Worm (Caenorhabditis elegans): ENCODE data around the gene sru-2.
A peak's percentile ranks its signal among the peaks of the same experiment; 100 is the strongest.

sru-2 gene

ce11 chrIV:9511221-9511638, 25.2 kb downstream of the sru-2 start:
- TF ChIP-seq mls-2 (tag; optimal IDR thresholded peaks at IDR 0.05) (peak; percentile 52), unc-62 (GFP tag; optimal IDR thresholded peaks at IDR 0.05) (peak; percentile 1), ceh-43 (GFP tag; optimal IDR thresholded peaks at IDR 0.05) (no peak), elt-3 (tag; optimal IDR thresholded peaks at IDR 0.05) (peak; percentile 33), ztf-11 (tag; optimal IDR thresholded peaks at IDR 0.05) (no peak), sem-2 (GFP tag; optimal IDR thresholded peaks at IDR 0.05) (no peak), blmp-1 (tag; optimal IDR thresholded peaks at IDR 0.05) (peak; percentile 44), nhr-237 (tag; optimal IDR thresholded peaks at IDR 0.05) (peak; percentile 18), nhr-12 (tag; optimal IDR thresholded peaks at IDR 0.05) (no peak), mep-1 (tag; optimal IDR thresholded peaks at IDR 0.05) (peak; percentile 18), ces-1 (GFP tag; optimal IDR thresholded peaks at IDR 0.05) (peak; percentile 90), cnd-1 (tag; optimal IDR thresholded peaks at IDR 0.05) (peak; percentile 24), flh-1 (GFP tag; optimal IDR thresholded peaks at IDR 0.05) (peak; percentile 7), unc-120 (tag; optimal IDR thresholded peaks at IDR 0.05; ENCODE audit: poor library complexity, severe bottlenecking) (peak; percentile 9), mab-5 (tag; optimal IDR thresholded peaks at IDR 0.05) (no peak), nhr-2 (tag; optimal IDR thresholded peaks at IDR 0.05) (peak; percentile 21), ceh-39 (tag; optimal IDR thresholded peaks at IDR 0.05) (peak; percentile 20), drap-1 (GFP tag; optimal IDR thresholded peaks at IDR 0.05) (no peak), nhr-76 (tag; optimal IDR thresholded peaks at IDR 0.05) (no peak), pha-4 (tag; optimal IDR thresholded peaks at IDR 0.05) (peak; percentile 26), lsy-2 (tag; optimal IDR thresholded peaks at IDR 0.05) (peak; percentile 1), sptf-1 (tag; optimal IDR thresholded peaks at IDR 0.05) (peak; percentile 23)

DNA sequence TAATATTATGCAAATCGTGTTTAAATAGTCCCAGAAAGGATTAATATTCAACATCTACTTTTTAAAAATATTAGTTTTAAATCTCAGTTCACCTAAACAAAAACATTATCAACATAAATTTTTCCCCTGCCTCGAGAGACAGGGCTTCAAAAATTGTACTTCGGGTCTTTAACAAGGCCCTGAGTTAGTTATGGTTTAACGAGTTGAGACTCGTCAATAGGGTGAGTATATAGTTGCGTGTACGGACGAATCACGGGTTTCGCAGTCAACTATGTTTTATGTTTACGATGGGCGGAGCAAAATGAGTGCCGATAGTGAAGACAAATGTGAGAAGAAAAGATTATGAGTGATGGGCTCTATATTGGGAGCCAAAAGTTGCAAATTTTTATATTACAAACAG, 25.6 kb downstream of the sru-2 start:
- TF ChIP-seq elt-1 (tag; optimal IDR thresholded peaks at IDR 0.05; ENCODE audit: borderline replicate concordance, insufficient read depth) (no peak), M03D4.4 (tag; optimal IDR thresholded peaks at IDR 0.05) (no peak), zip-8 (tag; optimal IDR thresholded peaks at IDR 0.05) (no peak), unc-62 (GFP tag; optimal IDR thresholded peaks at IDR 0.05) (no peak), nhr-12 (tag; optimal IDR thresholded peaks at IDR 0.05) (no peak)

DNA sequence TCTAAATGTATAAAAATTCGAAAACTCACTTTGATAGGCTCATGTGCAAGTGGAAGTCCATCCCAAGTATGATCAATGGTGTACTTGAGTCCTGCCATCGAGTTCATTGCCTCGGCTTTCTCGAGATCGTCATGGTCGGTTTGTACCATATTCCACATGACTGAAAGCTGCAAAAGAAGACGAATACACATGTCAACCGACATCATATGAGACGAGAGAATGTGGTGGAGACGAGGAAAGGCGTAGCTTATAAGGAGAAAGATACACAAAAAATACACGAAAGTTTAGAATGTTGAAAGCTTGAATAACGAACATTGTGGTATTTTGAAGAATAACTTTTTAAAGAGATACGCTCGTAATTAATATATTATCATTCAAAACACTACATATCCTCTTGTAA, 26.8 kb downstream of the sru-2 start, which contains the start of gene C33A12.3:
Gene C33A12.3, minus strand, starts transcription at position 167 of the 400 bp plus-strand sequence.
- TF ChIP-seq ceh-39 (tag; optimal IDR thresholded peaks at IDR 0.05), result no peak
- TF ChIP-seq zip-8 (tag; optimal IDR thresholded peaks at IDR 0.05), result no peak
- no peak for TF ChIP-seq mls-2 (tag; optimal IDR thresholded peaks at IDR 0.05)
- TF ChIP-seq ces-1 (GFP tag; optimal IDR thresholded peaks at IDR 0.05), result no peak
- TF ChIP-seq sem-2 (GFP tag; optimal IDR thresholded peaks at IDR 0.05), result no peak
- no peak for TF ChIP-seq snpc-4 (tag; optimal IDR thresholded peaks at IDR 0.05)
- TF ChIP-seq lin-13 (tag; optimal IDR thresholded peaks at IDR 0.05), result no peak
- TF ChIP-seq unc-39 (tag; optimal IDR thresholded peaks at IDR 0.05), result no peak
- TF ChIP-seq ztf-11 (tag; optimal IDR thresholded peaks at IDR 0.05), result no peak
- no peak for TF ChIP-seq nhr-2 (tag; optimal IDR thresholded peaks at IDR 0.05)
- no peak for TF ChIP-seq drap-1 (GFP tag; optimal IDR thresholded peaks at IDR 0.05)
- no peak for TF ChIP-seq flh-1 (GFP tag; optimal IDR thresholded peaks at IDR 0.05)
- no peak for TF ChIP-seq nhr-76 (tag; optimal IDR thresholded peaks at IDR 0.05)

DNA sequence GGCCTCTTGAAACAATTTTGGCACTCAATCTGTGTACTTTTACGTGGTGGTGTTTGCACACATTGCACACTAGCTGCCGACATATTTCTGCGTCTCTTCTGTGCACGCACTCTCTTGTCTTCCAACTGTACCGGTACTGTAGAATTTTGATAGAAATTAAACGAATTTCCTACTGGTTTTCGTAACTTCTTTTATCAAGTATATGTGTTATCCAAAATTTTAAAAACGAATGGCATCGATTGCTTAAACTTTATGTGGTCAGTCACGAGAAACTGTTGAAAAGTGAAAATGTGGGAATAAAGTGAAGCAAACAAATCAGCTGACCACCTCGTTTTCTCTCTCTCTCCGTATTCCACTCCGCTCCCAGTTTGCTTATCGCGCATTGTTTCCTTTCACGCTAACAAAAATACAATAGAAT, 27.3 kb downstream of the sru-2 start:
- peak; percentile 51 for TF ChIP-seq blmp-1 (tag; optimal IDR thresholded peaks at IDR 0.05)
- TF ChIP-seq ces-1 (GFP tag; optimal IDR thresholded peaks at IDR 0.05), result peak; percentile 41
- TF ChIP-seq lsy-2 (tag; optimal IDR thresholded peaks at IDR 0.05), result peak; percentile 32
- no peak for TF ChIP-seq zip-8 (tag; optimal IDR thresholded peaks at IDR 0.05)
- no peak for TF ChIP-seq nhr-12 (tag; optimal IDR thresholded peaks at IDR 0.05)
- no peak for TF ChIP-seq nhr-237 (tag; optimal IDR thresholded peaks at IDR 0.05)
- TF ChIP-seq unc-62 (GFP tag; optimal IDR thresholded peaks at IDR 0.05), result no peak
- TF ChIP-seq cnd-1 (tag; optimal IDR thresholded peaks at IDR 0.05), result no peak
- TF ChIP-seq snpc-4 (tag; optimal IDR thresholded peaks at IDR 0.05), result no peak
- peak; percentile 67 for TF ChIP-seq ham-2 (GFP tag; optimal IDR thresholded peaks at IDR 0.05)

- TF ChIP-seq nhr-2 (tag; optimal IDR thresholded peaks at IDR 0.05), result no peak
Measured at ce11 chrIV:9514132-9514531, 28.1 kb downstream of the sru-2 start.

DNA sequence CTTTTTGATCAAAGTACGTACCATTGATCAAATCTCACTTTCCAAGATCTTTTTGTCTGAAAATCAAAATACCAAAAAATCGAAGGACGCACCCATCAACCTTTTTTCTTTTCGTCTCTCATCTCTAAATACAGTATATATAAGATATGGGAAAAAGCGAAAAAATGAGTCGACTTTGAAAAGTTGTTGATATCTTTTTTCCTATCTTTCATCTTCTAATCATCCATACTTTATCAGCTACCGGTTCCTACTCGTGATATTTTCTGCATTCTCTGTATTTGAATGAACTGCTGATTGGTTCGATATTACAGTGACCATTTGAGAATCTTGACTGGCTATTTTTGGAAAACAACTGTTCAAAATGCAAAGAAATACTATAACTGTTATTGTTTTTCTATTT, 30.8 kb downstream of the sru-2 start, which contains the start of gene C33A12.19:
Gene C33A12.19, plus strand, starts transcription at position 169 of the 400 bp plus-strand sequence.
- TF ChIP-seq zip-8 (tag; optimal IDR thresholded peaks at IDR 0.05) (no peak), ceh-83 (GFP tag; optimal IDR thresholded peaks at IDR 0.05) (no peak), flh-1 (GFP tag; optimal IDR thresholded peaks at IDR 0.05) (no peak), lin-13 (tag; optimal IDR thresholded peaks at IDR 0.05) (no peak), unc-39 (tag; optimal IDR thresholded peaks at IDR 0.05) (no peak), hlh-1 (tag; optimal IDR thresholded peaks at IDR 0.05) (no peak), tbx-8 (GFP tag; optimal IDR thresholded peaks at IDR 0.05) (no peak), blmp-1 (tag; optimal IDR thresholded peaks at IDR 0.05) (no peak), sem-2 (GFP tag; optimal IDR thresholded peaks at IDR 0.05) (no peak), lin-32 (GFP tag; optimal IDR thresholded peaks at IDR 0.05) (no peak), cnd-1 (tag; optimal IDR thresholded peaks at IDR 0.05) (no peak), nhr-237 (tag; optimal IDR thresholded peaks at IDR 0.05) (no peak)
